Fruit fly (Drosophila melanogaster) S2 (cell line): ENCODE results near the gene Cpr65Eb.

Experiments used
- CG8478 ChIP-seq: fragments of >200 bp; optimal IDR thresholded peaks from 2 replicates; lab custom pipeline; 2018
- CTCF ChIP-seq, 2 experiments: fragments of >200 bp; optimal IDR thresholded peaks; 2 replicates each; lab custom pipeline; 2018

dm6 chr3L:7075147-7075546 lies 13.4 kb downstream of the Cpr65Eb start, which contains the start of gene CG34030:
- TF ChIP-seq CTCF (optimal IDR thresholded peaks at IDR 0.05; lab: Kevin White, UChicago) = no peak
- no peak for TF ChIP-seq CG8478 (lab: Kevin White, UChicago)
